Worm (Caenorhabditis elegans) whole organism, L3 larva: Measurements from ENCODE around the gene exos-4.1.

ENCODE experiments used
- aly-2 ChIP-seq: fragments of 150-350 bp; optimal IDR thresholded peaks from 2 replicates; lab custom pipeline; 2014; ENCODE audit warnings: missing biosample characterization, missing genetic modification characterization
- fos-1 ChIP-seq: fragments of 150-350 bp; optimal IDR thresholded peaks from 2 replicates; lab custom pipeline; 2014; ENCODE audit warnings: missing biosample characterization, missing genetic modification characterization
- mdl-1 ChIP-seq: fragments of 150-350 bp; optimal IDR thresholded peaks from 2 replicates; lab custom pipeline; 2014; ENCODE audit warnings: missing biosample characterization, missing genetic modification characterization
- nhr-12 ChIP-seq: fragments of 150-350 bp; optimal IDR thresholded peaks from 2 replicates; lab custom pipeline; 2014; ENCODE audit warnings: missing biosample characterization, missing genetic modification characterization
- nhr-28 ChIP-seq: fragments of 150-350 bp; optimal IDR thresholded peaks from 2 replicates; lab custom pipeline; 2014; ENCODE audit warnings: missing biosample characterization, missing genetic modification characterization
- nhr-76 ChIP-seq: fragments of 150-350 bp; sonication (generic microtip); optimal IDR thresholded peaks from 5 replicates; lab custom pipeline; 2014; ENCODE audit warnings: missing biosample characterization, missing genetic modification characterization

- no peak for TF ChIP-seq mdl-1 (tag; lab: Kevin White, UChicago)
- TF ChIP-seq fos-1 = no peak
- no peak for TF ChIP-seq nhr-12 (tag; lab: Kevin White, UChicago)
- no peak for TF ChIP-seq aly-2 (tag; lab: Kevin White, UChicago)
- TF ChIP-seq nhr-76 (tag; lab: Kevin White, UChicago) = no peak
- no peak for TF ChIP-seq nhr-28 (tag; lab: Kevin White, UChicago)
These were observed 9.0 kb upstream of the exos-4.1 start for ce11 chrIV:13089671-13090242.
